Fruit fly (Drosophila melanogaster) whole organism, prepupa: ENCODE results near the gene CG43407.

Experiments
- CG10669 ChIP-seq: fragments of 200-800 bp; sonication (Bioruptor generic); optimal IDR thresholded peaks from 3 replicates; lab custom pipeline; 2018; ENCODE audit warnings: missing biosample characterization, mild to moderate bottlenecking, missing genetic modification characterization, moderate library complexity
- CG11294 ChIP-seq: fragments of 200-800 bp; sonication (Bioruptor generic); IDR thresholded peaks from 2 replicates; pipeline ENCODE4 v1.3.6; 2022; ENCODE audit warnings: missing biosample characterization, missing genetic modification characterization
- CG15336 ChIP-seq: fragments of 200-800 bp; sonication (Bioruptor generic); IDR thresholded peaks from 2 replicates; pipeline ENCODE4 v1.3.6; 2022; ENCODE audit warnings: missing biosample characterization, missing genetic modification characterization
- CG1621 ChIP-seq: fragments of 200-800 bp; sonication (Bioruptor generic); optimal IDR thresholded peaks from 3 replicates; lab custom pipeline; 2018; ENCODE audit warnings: missing biosample characterization, mild to moderate bottlenecking, missing genetic modification characterization
- CG16779 ChIP-seq: fragments of 200-800 bp; sonication (Bioruptor generic); optimal IDR thresholded peaks from 3 replicates; lab custom pipeline; 2017; ENCODE audit warnings: missing biosample characterization, mild to moderate bottlenecking, missing genetic modification characterization
- CG31627 ChIP-seq: fragments of 200-800 bp; sonication (Bioruptor generic); optimal IDR thresholded peaks from 3 replicates; lab custom pipeline; 2016; ENCODE audit warnings: missing biosample characterization, missing genetic modification characterization
- CG6163 ChIP-seq: fragments of 200-800 bp; sonication (Bioruptor generic); IDR thresholded peaks from 3 replicates; pipeline ENCODE4 v1.3.6; 2022; ENCODE audit warnings: missing biosample characterization, missing genetic modification characterization
- CG6808 ChIP-seq: fragments of 200-800 bp; sonication (Bioruptor generic); optimal IDR thresholded peaks from 3 replicates; lab custom pipeline; 2017; ENCODE audit warnings: missing biosample characterization, missing genetic modification characterization, mild to moderate bottlenecking, moderate library complexity, missing genetic modification reagents
- CG6854 ChIP-seq: fragments of 200-800 bp; sonication (Bioruptor generic); optimal IDR thresholded peaks from 2 replicates; lab custom pipeline; 2017; ENCODE audit warnings: missing biosample characterization, mild to moderate bottlenecking, missing genetic modification characterization
- CG8119 ChIP-seq: fragments of 200-800 bp; sonication (Bioruptor generic); IDR thresholded peaks from 3 replicates; pipeline ENCODE4 v1.3.6; 2022; ENCODE audit warnings: missing biosample characterization, missing genetic modification characterization
- CG8319 ChIP-seq: fragments of 200-800 bp; sonication (Bioruptor generic); optimal IDR thresholded peaks from 3 replicates; lab custom pipeline; 2016; ENCODE audit warnings: missing biosample characterization, missing genetic modification characterization
- CG8632 ChIP-seq: fragments of 200-800 bp; sonication (Bioruptor generic); optimal IDR thresholded peaks from 3 replicates; lab custom pipeline; 2016; ENCODE audit warnings: missing biosample characterization, missing genetic modification characterization
- CG9139 ChIP-seq: fragments of 200-800 bp; sonication (Bioruptor generic); optimal IDR thresholded peaks from 3 replicates; lab custom pipeline; 2017; ENCODE audit warnings: missing biosample characterization, mild to moderate bottlenecking, missing genetic modification characterization
- Eip75B ChIP-seq: fragments of 200-800 bp; sonication (Bioruptor generic); optimal IDR thresholded peaks from 3 replicates; lab custom pipeline; 2016; ENCODE audit warnings: missing biosample characterization, missing genetic modification characterization
- Eip78C ChIP-seq: fragments of 200-800 bp; sonication (Bioruptor generic); peaks from one replicate; lab custom pipeline; 2016; ENCODE audit warnings: missing biosample characterization, missing genetic modification characterization
- Eip93F ChIP-seq: fragments of 200-800 bp; sonication (Bioruptor generic); optimal IDR thresholded peaks from 2 replicates; lab custom pipeline; 2016; ENCODE audit warnings: missing biosample characterization, mild to moderate bottlenecking, missing genetic modification characterization
- Sox102F ChIP-seq: fragments of 200-800 bp; sonication (Bioruptor generic); optimal IDR thresholded peaks from 2 replicates; lab custom pipeline; 2016; ENCODE audit warnings: missing biosample characterization, mild to moderate bottlenecking, missing genetic modification characterization
- Sox14 ChIP-seq: fragments of 200-800 bp; sonication (Bioruptor generic); optimal IDR thresholded peaks from 3 replicates; lab custom pipeline; 2016; ENCODE audit warnings: missing biosample characterization, missing genetic modification characterization
- Sox15 ChIP-seq: fragments of 200-800 bp; sonication (Bioruptor generic); optimal IDR thresholded peaks from 3 replicates; lab custom pipeline; 2016; ENCODE audit warnings: missing biosample characterization, missing genetic modification characterization
- dac ChIP-seq: fragments of 200-800 bp; sonication (Bioruptor generic); optimal IDR thresholded peaks from 2 replicates; lab custom pipeline; 2017; ENCODE audit warnings: missing biosample characterization, mild to moderate bottlenecking, missing genetic modification characterization
- dsx ChIP-seq: fragments of 200-800 bp; optimal IDR thresholded peaks from 3 replicates; lab custom pipeline; 2019; ENCODE audit warnings: missing biosample characterization, mild to moderate bottlenecking, missing genetic modification characterization, moderate library complexity; ENCODE audit not compliant: poor library complexity, severe bottlenecking
- eg ChIP-seq: fragments of 200-800 bp; sonication (Bioruptor generic); IDR thresholded peaks from 3 replicates; pipeline ENCODE4 v1.3.6; 2022; ENCODE audit warnings: missing biosample characterization, missing genetic modification characterization
- esn ChIP-seq: fragments of 200-800 bp; sonication (Bioruptor generic); optimal IDR thresholded peaks from 2 replicates; lab custom pipeline; 2016; ENCODE audit warnings: missing biosample characterization, mild to moderate bottlenecking, missing genetic modification characterization, moderate library complexity
- fd59A ChIP-seq: fragments of 200-800 bp; sonication (Bioruptor generic); optimal IDR thresholded peaks from 2 replicates; lab custom pipeline; 2017; ENCODE audit warnings: missing biosample characterization, mild to moderate bottlenecking, missing genetic modification characterization, missing genetic modification reagents
- fkh ChIP-seq: fragments of 200-800 bp; sonication (Bioruptor generic); optimal IDR thresholded peaks from 3 replicates; lab custom pipeline; 2017; ENCODE audit warnings: missing biosample characterization, mild to moderate bottlenecking, missing genetic modification characterization, moderate library complexity
- lz ChIP-seq: fragments of 200-800 bp; sonication (Bioruptor generic); optimal IDR thresholded peaks from 3 replicates; lab custom pipeline; 2016; ENCODE audit warnings: missing biosample characterization, missing genetic modification characterization
- pdm3 ChIP-seq: fragments of 200-800 bp; sonication (Bioruptor generic); optimal IDR thresholded peaks from 3 replicates; lab custom pipeline; 2016; ENCODE audit warnings: missing biosample characterization, missing genetic modification characterization
- salr ChIP-seq, 2 experiments: fragments of 200-800 bp; sonication (Bioruptor generic); optimal IDR thresholded peaks; 3 replicates each; lab custom pipeline; 2016 to 2018; ENCODE audit warnings: missing biosample characterization in 2 of 2, missing genetic modification characterization in 2 of 2, mild to moderate bottlenecking in 1 of 2
- spab ChIP-seq: fragments of 200-800 bp; sonication (Bioruptor generic); optimal IDR thresholded peaks from 2 replicates; lab custom pipeline; 2017; ENCODE audit warnings: missing biosample characterization, mild to moderate bottlenecking, missing genetic modification characterization, missing genetic modification reagents
- ss ChIP-seq, 2 experiments: fragments of 200-800 bp; sonication (Bioruptor generic); optimal IDR thresholded peaks; 2 replicates in 1 of 2; 3 replicates in 1 of 2; lab custom pipeline; 2017 to 2018; ENCODE audit warnings: mild to moderate bottlenecking in 2 of 2, missing biosample characterization in 2 of 2, missing genetic modification characterization in 2 of 2, moderate library complexity in 1 of 2
- svp ChIP-seq: fragments of 200-800 bp; sonication (Bioruptor generic); peaks from one replicate; lab custom pipeline; 2016; ENCODE audit warnings: missing biosample characterization, missing genetic modification characterization
- topi ChIP-seq: fragments of 200-800 bp; sonication (Bioruptor generic); optimal IDR thresholded peaks from 3 replicates; lab custom pipeline; 2016; ENCODE audit warnings: missing biosample characterization, missing genetic modification characterization

CG43407 gene

dm6 chr3L:19024800-19025199, 28.4 kb downstream of the CG43407 start (continued):
- TF ChIP-seq Sox14 (GFP tag; lab: Kevin White, UChicago) (peak; percentile 46), CG15336 (0 out of 2 replicates have a peak, but pooled peaks have one; percentile 20), Sox15 (GFP tag; lab: Kevin White, UChicago) (peak; percentile 26), Eip75B (peak; percentile 19), CG10669 (GFP tag; lab: Kevin White, UChicago) (peak; percentile 44), lz (GFP tag; lab: Kevin White, UChicago) (peak; percentile 46), Eip78C (GFP tag; lab: Kevin White, UChicago) (peak; percentile 88), CG8319 (GFP tag; lab: Kevin White, UChicago) (peak; percentile 39), spab (GFP tag; lab: Kevin White, UChicago) (peak; percentile 53), CG16779 (tag; lab: Kevin White, UChicago) (no peak), pdm3 (GFP tag; lab: Kevin White, UChicago) (peak; percentile 8), Eip93F (GFP tag; lab: Kevin White, UChicago) (no peak)
- TF ChIP-seq, all 60 proteins: peak for 42

- no peak for TF ChIP-seq CG31627 (GFP tag; lab: Kevin White, UChicago)
- TF ChIP-seq CG9139 (GFP tag; lab: Kevin White, UChicago), result peak; percentile 46
- peak; percentile 63 for TF ChIP-seq CG6854
- no peak for TF ChIP-seq topi (GFP tag; lab: Kevin White, UChicago)
- TF ChIP-seq Sox102F (GFP tag; lab: Kevin White, UChicago), result peak; percentile 14
- no peak for TF ChIP-seq fkh
- TF ChIP-seq dac (GFP tag; lab: Kevin White, UChicago), result no peak
- TF ChIP-seq CG6808 (GFP tag; lab: Kevin White, UChicago), result peak; percentile 36
- TF ChIP-seq ss (GFP tag; optimal IDR thresholded peaks at IDR 0.05; lab: Kevin White, UChicago), result peak; percentile 63 to 77
- 0 out of 3 replicates have a peak, but pooled peaks have one; percentile 13 for TF ChIP-seq CG8119 (GFP tag; lab: Robert Waterston, UW)
- TF ChIP-seq fd59A (GFP tag; lab: Kevin White, UChicago), result no peak
- peak; percentile 38 for TF ChIP-seq dsx
- peak; percentile 20; the same call in 2 of the 3 replicates for TF ChIP-seq CG6163 (GFP tag; lab: Robert Waterston, UW)
- TF ChIP-seq, all 60 proteins: peak for 8
These were observed 31.5 kb downstream of the CG43407 start for dm6 chr3L:19021701-19022100.

- TF ChIP-seq fkh (peak; percentile 66), CG9139 (GFP tag; lab: Kevin White, UChicago) (no peak), CG6163 (GFP tag; lab: Robert Waterston, UW) (0 out of 3 replicates have a peak, but pooled peaks have one; percentile 32), esn (no peak), CG11294 (GFP tag; lab: Robert Waterston, UW) (no peak), CG6808 (GFP tag; lab: Kevin White, UChicago) (no peak), CG8632 (no peak), Sox102F (GFP tag; lab: Kevin White, UChicago) (no peak)
These were observed 32.7 kb downstream of the CG43407 start for dm6 chr3L:19020467-19020866.

- TF ChIP-seq fkh (peak; percentile 72), eg (GFP tag; lab: Robert Waterston, UW) (no peak), CG1621 (tag; lab: Kevin White, UChicago) (no peak), ss (GFP tag; optimal IDR thresholded peaks at IDR 0.05; lab: Kevin White, UChicago) (peak in 1 of 2 experiments; percentile 37), svp (GFP tag; lab: Kevin White, UChicago) (no peak), Eip93F (GFP tag; lab: Kevin White, UChicago) (no peak), CG6808 (GFP tag; lab: Kevin White, UChicago) (no peak), salr (GFP tag; optimal IDR thresholded peaks at IDR 0.05; lab: Kevin White, UChicago) (no peak), CG15336 (no peak)
These were observed 33.9 kb downstream of the CG43407 start for dm6 chr3L:19019308-19019749.

- TF ChIP-seq esn, result no peak
- TF ChIP-seq fkh, result peak; percentile 48
- TF ChIP-seq, all 60 proteins: peak for 1
These were observed 34.7 kb downstream of the CG43407 start for dm6 chr3L:19018440-19018839.
